Worm (Caenorhabditis elegans): ENCODE measurements around the gene C08G9.2.

C08G9.2 gene

ce11 chrIV:7659481-7659880 lies 13.3 kb downstream of the C08G9.2 start:
- TF ChIP-seq hpl-2 (GFP tag; optimal IDR thresholded peaks at IDR 0.05) (no peak), nhr-71 (tag; optimal IDR thresholded peaks at IDR 0.05) (peak; percentile 56), fos-1 (tag; optimal IDR thresholded peaks at IDR 0.05) (no peak), unc-130 (tag; optimal IDR thresholded peaks at IDR 0.05) (peak; percentile 22), fkh-4 (tag; optimal IDR thresholded peaks at IDR 0.05; ENCODE audit: borderline replicate concordance) (peak; percentile 46), snu-23 (GFP tag; optimal IDR thresholded peaks at IDR 0.05) (peak; percentile 11), rnt-1 (tag; optimal IDR thresholded peaks at IDR 0.05) (peak; percentile 80), lsy-2 (tag; optimal IDR thresholded peaks at IDR 0.05) (peak in 1 of 2 experiments; percentile 13), nhr-19 (GFP tag; conservative IDR thresholded peaks at IDR 0.05) (peak; percentile 21; the same call in 1 of the 2 replicates), hlh-17 (GFP tag; optimal IDR thresholded peaks at IDR 0.05; ENCODE audit: borderline replicate concordance) (no peak), dsc-1 (tag; optimal IDR thresholded peaks at IDR 0.05) (peak; percentile 91), lin-14 (GFP tag; optimal IDR thresholded peaks at IDR 0.05) (peak; percentile 65)

- TF ChIP-seq rnt-1 (tag; optimal IDR thresholded peaks at IDR 0.05) = peak; percentile 43
- TF ChIP-seq nhr-84 (tag; optimal IDR thresholded peaks at IDR 0.05) = no peak
- no peak for TF ChIP-seq unc-62 (GFP tag; optimal IDR thresholded peaks at IDR 0.05)
- TF ChIP-seq ceh-82 (tag; optimal IDR thresholded peaks at IDR 0.05) = peak in 1 of 3 experiments; percentile 17
Observed at ce11 chrIV:7658589-7658988, 14.2 kb downstream of the C08G9.2 start, which contains the start of gene C08G9.1. TSS of gene C08G9.1 (plus strand) at chrIV:7658763.

- TF ChIP-seq elt-3 (tag; optimal IDR thresholded peaks at IDR 0.05) (peak in 3 of 6 experiments; percentile 44 to 65 (median 61)), mef-2 (tag; optimal IDR thresholded peaks at IDR 0.05) (no peak), nhr-19 (GFP tag; conservative IDR thresholded peaks at IDR 0.05) (peak; percentile 15; the same call in 1 of the 2 replicates), C34B4.2 (tag; optimal IDR thresholded peaks at IDR 0.05) (no peak), hlh-17 (GFP tag; optimal IDR thresholded peaks at IDR 0.05; ENCODE audit: borderline replicate concordance) (no peak), jun-1 (tag; optimal IDR thresholded peaks at IDR 0.05) (peak; percentile 22), nhr-237 (tag; optimal IDR thresholded peaks at IDR 0.05) (peak; percentile 21), unc-86 (tag; optimal IDR thresholded peaks at IDR 0.05) (peak; percentile 38), tbx-2 (tag; optimal IDR thresholded peaks at IDR 0.05) (peak; percentile 50), mab-9 (GFP tag; IDR thresholded peaks at IDR 0.05) (no peak), isw-1 (GFP tag; IDR thresholded peaks at IDR 0.05) (peak; percentile 43), pax-3 (tag; optimal IDR thresholded peaks at IDR 0.05) (no peak), ets-5 (GFP tag; IDR thresholded peaks at IDR 0.05) (no peak), lin-14 (GFP tag; optimal IDR thresholded peaks at IDR 0.05) (peak; percentile 84), nhr-71 (tag; optimal IDR thresholded peaks at IDR 0.05) (peak; percentile 77), nhr-84 (tag; optimal IDR thresholded peaks at IDR 0.05) (no peak), fos-1 (tag; optimal IDR thresholded peaks at IDR 0.05) (peak; percentile 11), nhr-85 (tag) (peak; percentile 73), lin-15B (tag; optimal IDR thresholded peaks at IDR 0.05) (peak; percentile 82), lir-3 (tag; optimal IDR thresholded peaks at IDR 0.05; ENCODE audit: poor library complexity) (peak; percentile 70), fkh-8 (tag; optimal IDR thresholded peaks at IDR 0.05) (peak; percentile 66), ztf-11 (tag; optimal IDR thresholded peaks at IDR 0.05) (peak in 1 of 2 experiments; percentile 30), dpl-1 (GFP tag; optimal IDR thresholded peaks at IDR 0.05) (peak; percentile 69 to 76 (median 69)), tlp-1 (tag; optimal IDR thresholded peaks at IDR 0.05) (no peak), mep-1 (tag; optimal IDR thresholded peaks at IDR 0.05) (peak; percentile 81), skn-1 (tag; optimal IDR thresholded peaks at IDR 0.05) (peak; percentile 71), lin-13 (GFP tag; optimal IDR thresholded peaks at IDR 0.05) (peak; percentile 67), xbp-1 (tag; optimal IDR thresholded peaks at IDR 0.05) (peak; percentile 61), blmp-1 (tag; optimal IDR thresholded peaks at IDR 0.05) (peak; percentile 99), efl-1 (optimal IDR thresholded peaks at IDR 0.05) (peak; percentile 76 to 79), efl-1 (GFP tag; optimal IDR thresholded peaks at IDR 0.05 in 1 of 2) (peak; percentile 71 to 96), F16B12.6 (tag; optimal IDR thresholded peaks at IDR 0.05) (peak; percentile 48), ztf-4 (tag; optimal IDR thresholded peaks at IDR 0.05) (no peak), nhr-90 (tag; optimal IDR thresholded peaks at IDR 0.05; ENCODE audit: poor library complexity) (peak; percentile 64), snpc-4 (tag; optimal IDR thresholded peaks at IDR 0.05) (peak; percentile 65), C16A3.4 (tag; optimal IDR thresholded peaks at IDR 0.05) (peak; percentile 86), zag-1 (tag; optimal IDR thresholded peaks at IDR 0.05) (no peak), mdl-1 (tag; optimal IDR thresholded peaks at IDR 0.05) (peak in 1 of 2 experiments; percentile 8), nhr-77 (tag; optimal IDR thresholded peaks at IDR 0.05) (peak; percentile 54)
Observed at ce11 chrIV:7654212-7654778, 18.5 kb downstream of the C08G9.2 start, which contains the start of gene nrde-4. TSS of gene nrde-4 (minus strand) at chrIV:7654262.
